Worm (Caenorhabditis elegans) whole organism, mixed stage, embryonic: ENCODE data around the gene cdc-48.1.
A peak's percentile ranks its signal among the peaks of the same experiment; 100 is the strongest.

Source experiments
- bed-3 ChIP-seq: fragments of 200-800 bp; sonication (Bioruptor generic); optimal IDR thresholded peaks from 3 replicates; lab custom pipeline; 2018; ENCODE audit warnings: mild to moderate bottlenecking, missing genetic modification characterization, moderate library complexity, missing compliant biosample characterization
- ceh-39 ChIP-seq: fragments of 150-350 bp; optimal IDR thresholded peaks from 2 replicates; lab custom pipeline; 2014; ENCODE audit warnings: missing biosample characterization, missing genetic modification characterization
- ceh-43 ChIP-seq: fragments of 200-800 bp; sonication (Bioruptor generic); optimal IDR thresholded peaks from 2 replicates; lab custom pipeline; 2018; ENCODE audit warnings: mild to moderate bottlenecking, missing genetic modification characterization, moderate library complexity, missing compliant biosample characterization
- ceh-83 ChIP-seq: fragments of 200-800 bp; sonication (Bioruptor generic); optimal IDR thresholded peaks from 2 replicates; lab custom pipeline; 2018; ENCODE audit warnings: mild to moderate bottlenecking, missing genetic modification characterization, missing compliant biosample characterization
- cnd-1 ChIP-seq: fragments of 200-800 bp; sonication (Bioruptor generic); optimal IDR thresholded peaks from 2 replicates; lab custom pipeline; 2018; ENCODE audit warnings: mild to moderate bottlenecking, missing genetic modification characterization, missing compliant biosample characterization
- drap-1 ChIP-seq: fragments of 200-800 bp; sonication (Bioruptor generic); optimal IDR thresholded peaks from 3 replicates; lab custom pipeline; 2018; ENCODE audit warnings: mild to moderate bottlenecking, missing genetic modification characterization, missing compliant biosample characterization
- elt-1 ChIP-seq: sonication (generic microtip); optimal IDR thresholded peaks from 2 replicates; lab custom pipeline; 2017; ENCODE audit warnings: missing genetic modification characterization, mild to moderate bottlenecking, missing compliant biosample characterization, antibody characterized with exemption, moderate library complexity, borderline replicate concordance; ENCODE audit not compliant: insufficient read depth
- ham-2 ChIP-seq: fragments of 200-800 bp; sonication (Bioruptor generic); optimal IDR thresholded peaks from 2 replicates; lab custom pipeline; 2018; ENCODE audit warnings: mild to moderate bottlenecking, missing genetic modification characterization, missing compliant biosample characterization
- hlh-1 ChIP-seq: fragments of 150-350 bp; optimal IDR thresholded peaks from 2 replicates; lab custom pipeline; 2014; ENCODE audit warnings: missing biosample characterization, missing genetic modification reagents, missing genetic modification characterization
- lin-32 ChIP-seq: fragments of 200-800 bp; sonication (Bioruptor generic); optimal IDR thresholded peaks from 2 replicates; lab custom pipeline; 2018; ENCODE audit warnings: mild to moderate bottlenecking, missing genetic modification characterization, missing compliant biosample characterization
- lsy-2 ChIP-seq: fragments of 150-350 bp; optimal IDR thresholded peaks from 2 replicates; lab custom pipeline; 2014; ENCODE audit warnings: missing biosample characterization, missing genetic modification characterization
- mab-5 ChIP-seq: fragments of 150-350 bp; optimal IDR thresholded peaks from 2 replicates; lab custom pipeline; 2014; ENCODE audit warnings: missing biosample characterization, missing genetic modification characterization
- mep-1 ChIP-seq: fragments of 150-350 bp; optimal IDR thresholded peaks from 2 replicates; lab custom pipeline; 2017; ENCODE audit warnings: missing biosample characterization, missing genetic modification reagents, missing genetic modification characterization, inconsistent platforms
- mls-2 ChIP-seq: sonication (generic microtip); optimal IDR thresholded peaks from 2 replicates; lab custom pipeline; 2016; ENCODE audit warnings: mild to moderate bottlenecking, missing genetic modification characterization, moderate library complexity, missing compliant biosample characterization
- nhr-12 ChIP-seq: fragments of 150-350 bp; optimal IDR thresholded peaks from 2 replicates; lab custom pipeline; 2014; ENCODE audit warnings: missing biosample characterization, missing genetic modification characterization
- nhr-2 ChIP-seq: fragments of 150-350 bp; optimal IDR thresholded peaks from 2 replicates; lab custom pipeline; 2014; ENCODE audit warnings: missing biosample characterization, missing genetic modification characterization
- nhr-237 ChIP-seq: fragments of 150-350 bp; optimal IDR thresholded peaks from 2 replicates; lab custom pipeline; 2014; ENCODE audit warnings: missing biosample characterization, missing genetic modification characterization
- nhr-76 ChIP-seq: sonication (generic microtip); optimal IDR thresholded peaks from 2 replicates; lab custom pipeline; 2017; ENCODE audit warnings: missing biosample characterization, missing genetic modification characterization
- snpc-4 ChIP-seq: fragments of 150-350 bp; optimal IDR thresholded peaks from 2 replicates; lab custom pipeline; 2014; ENCODE audit warnings: missing biosample characterization, missing genetic modification characterization
- sptf-1 ChIP-seq: sonication (generic microtip); optimal IDR thresholded peaks from 2 replicates; lab custom pipeline; 2017; ENCODE audit warnings: mild to moderate bottlenecking, missing genetic modification characterization, moderate library complexity, missing compliant biosample characterization
- tbx-8 ChIP-seq: fragments of 200-800 bp; sonication (Bioruptor generic); optimal IDR thresholded peaks from 2 replicates; lab custom pipeline; 2018; ENCODE audit warnings: mild to moderate bottlenecking, missing genetic modification characterization, moderate library complexity, missing compliant biosample characterization
- unc-120 ChIP-seq: sonication (generic microtip); optimal IDR thresholded peaks from 2 replicates; lab custom pipeline; 2017; ENCODE audit warnings: missing genetic modification characterization, missing compliant biosample characterization; ENCODE audit not compliant: poor library complexity, severe bottlenecking
- unc-39 ChIP-seq: fragments of 150-350 bp; optimal IDR thresholded peaks from 2 replicates; lab custom pipeline; 2014; ENCODE audit warnings: missing biosample characterization, missing genetic modification characterization
- unc-62 ChIP-seq: fragments of 150-350 bp; optimal IDR thresholded peaks from 2 replicates; lab custom pipeline; 2014; ENCODE audit warnings: missing biosample characterization, missing genetic modification reagents, missing genetic modification characterization
- zip-8 ChIP-seq: fragments of 150-350 bp; optimal IDR thresholded peaks from 2 replicates; lab custom pipeline; 2014; ENCODE audit warnings: missing biosample characterization, missing genetic modification characterization
- ztf-11 ChIP-seq: fragments of 150-350 bp; optimal IDR thresholded peaks from 2 replicates; lab custom pipeline; 2014; ENCODE audit warnings: missing biosample characterization, missing genetic modification characterization

The cdc-48.1 gene

DNA sequence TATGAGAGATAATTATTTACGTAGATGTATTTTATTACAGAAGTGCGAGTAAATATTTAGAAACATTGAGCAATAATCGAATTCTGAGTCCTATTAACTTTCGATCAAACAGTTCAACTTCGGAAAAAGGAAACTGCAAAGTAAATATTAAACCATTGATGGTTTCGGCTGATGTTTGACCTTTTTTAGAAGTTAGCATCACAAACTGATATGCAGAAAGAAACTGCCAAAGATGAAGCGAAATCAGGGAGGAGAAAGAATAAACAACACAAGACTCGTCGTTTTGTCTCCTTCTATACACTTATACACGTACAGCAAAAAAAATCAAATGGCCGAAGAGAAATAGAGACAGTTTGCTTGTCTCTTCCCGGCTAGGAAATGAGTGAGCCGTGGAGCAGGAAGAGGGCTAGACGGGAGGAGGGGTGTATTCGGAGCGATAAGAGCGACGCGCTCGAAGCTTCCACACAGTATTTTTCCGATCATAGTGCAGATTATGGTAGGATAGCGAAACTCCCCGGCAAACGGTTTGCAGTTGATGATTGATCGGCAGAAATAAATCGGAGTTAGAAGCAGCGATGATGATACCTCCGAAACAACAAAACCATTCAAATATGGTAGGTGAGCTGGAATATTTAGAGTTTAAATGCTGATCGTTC, 6.5 kb downstream of the cdc-48.1 start:
- no peak for TF ChIP-seq unc-120 (tag; lab: Kevin White, UChicago)
- TF ChIP-seq ham-2 (GFP tag; lab: Kevin White, UChicago) = no peak
- TF ChIP-seq elt-1 (tag; lab: Kevin White, UChicago) = no peak
- TF ChIP-seq ztf-11 (tag; lab: Kevin White, UChicago) = no peak
- no peak for TF ChIP-seq nhr-76 (tag; lab: Kevin White, UChicago)
- no peak for TF ChIP-seq mab-5 (tag; lab: Kevin White, UChicago)
- TF ChIP-seq drap-1 = no peak
- TF ChIP-seq snpc-4 = no peak
- no peak for TF ChIP-seq ceh-39 (tag; lab: Kevin White, UChicago)

DNA sequence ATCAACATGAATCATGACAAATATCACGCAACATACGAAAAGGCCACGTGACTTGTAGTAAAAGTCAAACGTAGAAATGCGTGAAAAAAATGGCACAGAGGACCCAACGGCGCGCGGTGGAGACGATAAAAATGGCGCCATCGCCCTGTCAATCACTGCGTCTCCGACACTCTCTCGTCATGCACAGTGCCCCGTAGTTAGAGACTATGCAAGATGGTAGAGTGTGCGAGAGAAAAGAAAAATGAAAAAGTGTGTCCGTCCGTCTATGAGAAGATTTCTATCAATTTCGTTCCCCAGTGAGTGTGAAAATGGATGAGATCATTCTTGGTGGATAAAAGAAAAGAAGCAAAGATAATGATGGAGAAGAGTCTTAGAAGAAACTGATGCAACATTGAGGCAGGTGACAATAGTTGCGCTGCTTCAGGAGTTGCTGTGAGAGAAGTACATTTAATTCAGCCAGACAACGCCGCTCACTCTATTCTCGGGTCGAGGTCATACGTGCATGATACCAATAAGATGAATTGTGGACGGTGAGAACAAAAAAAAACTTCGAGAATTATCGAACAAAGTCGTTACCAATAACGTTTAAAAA, 7.6 kb downstream of the cdc-48.1 start:
- TF ChIP-seq unc-62 (GFP tag; lab: Kevin White, UChicago) (peak; percentile 80), unc-39 (tag; lab: Kevin White, UChicago) (no peak), nhr-76 (tag; lab: Kevin White, UChicago) (no peak), ceh-43 (GFP tag; lab: Kevin White, UChicago) (no peak), mep-1 (tag; lab: Kevin White, UChicago) (no peak), nhr-12 (tag; lab: Kevin White, UChicago) (no peak), hlh-1 (tag; lab: Kevin White, UChicago) (peak; percentile 37), sptf-1 (peak; percentile 20), unc-120 (tag; lab: Kevin White, UChicago) (peak; percentile 70), bed-3 (GFP tag; lab: Kevin White, UChicago) (no peak), elt-1 (tag; lab: Kevin White, UChicago) (no peak), ceh-83 (no peak), ham-2 (GFP tag; lab: Kevin White, UChicago) (no peak), tbx-8 (GFP tag; lab: Kevin White, UChicago) (no peak)

DNA sequence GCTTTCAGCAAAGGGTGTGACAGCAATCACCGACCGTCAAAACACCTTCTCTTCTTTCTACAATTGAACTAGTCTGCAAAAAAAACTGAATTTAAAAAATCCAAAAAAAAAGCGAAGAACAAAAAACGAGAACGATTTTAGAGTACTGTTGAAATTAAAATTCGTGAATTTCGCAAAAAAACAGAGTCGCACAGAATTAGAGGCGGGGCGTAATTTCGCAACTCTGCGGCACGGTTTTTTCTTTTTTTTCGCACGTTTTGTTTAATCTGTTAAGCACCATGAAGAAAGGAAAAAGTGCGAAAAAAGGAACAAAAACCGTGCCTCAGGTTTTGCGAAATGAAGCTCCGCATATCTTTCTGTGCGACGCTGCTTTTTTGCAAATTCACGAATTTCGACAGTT, 8.2 kb downstream of the cdc-48.1 start, which contains the start of gene mnk-1:
mnk-1 (minus strand) TSS at position 73 of the 400 bp plus-strand sequence.
- TF ChIP-seq mls-2 (tag; lab: Kevin White, UChicago) (no peak), lsy-2 (no peak)

DNA sequence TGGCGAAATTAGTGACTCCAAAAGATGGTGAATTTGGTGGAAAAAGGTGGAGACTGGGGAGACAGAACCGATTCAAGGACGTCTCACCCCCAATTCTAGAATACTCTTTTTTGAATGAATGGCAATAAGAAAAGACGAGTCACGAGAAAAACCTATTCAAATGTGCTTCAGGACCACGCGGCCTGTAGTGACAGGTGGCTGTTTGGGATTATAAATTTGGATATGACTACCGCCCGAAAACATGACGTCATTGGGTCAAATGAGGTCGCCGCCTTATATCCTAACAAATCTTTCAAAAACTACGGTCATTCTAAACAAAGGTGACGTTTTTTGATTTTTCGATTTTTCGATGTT, 9.2 kb downstream of the cdc-48.1 start:
- TF ChIP-seq zip-8 (tag; lab: Kevin White, UChicago) (peak; percentile 50), unc-62 (GFP tag; lab: Kevin White, UChicago) (peak; percentile 5), cnd-1 (tag; lab: Kevin White, UChicago) (peak; percentile 40), lsy-2 (no peak), lin-32 (GFP tag; lab: Kevin White, UChicago) (peak; percentile 82), nhr-2 (peak; percentile 71)
- TF ChIP-seq, all 35 proteins: peak for 5

DNA sequence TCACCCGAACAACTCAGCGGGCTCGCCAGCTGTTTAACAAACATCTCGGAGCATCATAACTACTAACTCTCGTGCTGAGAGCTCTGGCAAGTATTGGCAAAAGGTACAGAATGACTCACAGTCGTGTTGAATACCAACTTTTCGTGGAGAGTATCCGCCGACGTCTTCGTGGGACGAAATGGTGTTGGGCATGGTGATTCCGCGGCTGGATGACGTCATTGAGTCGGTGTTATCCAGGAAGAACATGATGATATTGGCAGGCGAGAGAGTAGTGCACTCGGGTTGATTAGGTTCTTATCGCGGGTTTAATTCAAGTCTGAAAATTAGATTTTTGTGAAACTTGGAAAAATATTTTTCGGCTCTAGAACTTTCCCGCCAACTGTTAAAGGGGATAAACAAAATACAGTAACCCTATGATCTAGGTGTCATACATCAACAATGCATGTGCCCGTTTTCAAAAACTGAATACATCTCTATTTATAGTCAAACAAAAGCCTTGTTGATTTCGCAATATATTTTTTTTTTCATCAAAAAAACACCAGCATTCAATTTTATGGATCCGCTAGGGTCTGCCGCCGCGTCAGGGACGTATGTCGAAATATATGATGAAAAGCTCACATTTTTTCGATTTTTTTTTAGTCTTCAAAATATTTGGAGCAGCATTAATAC, 9.7 kb downstream of the cdc-48.1 start:
- no peak for TF ChIP-seq mab-5 (tag; lab: Kevin White, UChicago)
- TF ChIP-seq ham-2 (GFP tag; lab: Kevin White, UChicago) = no peak
- TF ChIP-seq zip-8 (tag; lab: Kevin White, UChicago) = peak; percentile 9
- TF ChIP-seq lin-32 (GFP tag; lab: Kevin White, UChicago) = no peak
- no peak for TF ChIP-seq tbx-8 (GFP tag; lab: Kevin White, UChicago)
- TF ChIP-seq unc-120 (tag; lab: Kevin White, UChicago) = no peak
- TF ChIP-seq nhr-237 (tag; lab: Kevin White, UChicago) = no peak
- TF ChIP-seq hlh-1 (tag; lab: Kevin White, UChicago) = peak; percentile 15
- no peak for TF ChIP-seq snpc-4
